Fruit fly (Drosophila melanogaster) whole organism, embryonic: Measurements from ENCODE around the gene CG6126.

Source experiments
- Abd-B ChIP-seq: fragments of 200-800 bp; sonication (Bioruptor generic); optimal IDR thresholded peaks from 2 replicates; lab custom pipeline; 2018; ENCODE audit warnings: missing biosample characterization, mild to moderate bottlenecking, missing genetic modification characterization, moderate library complexity
- Aef1 ChIP-seq: fragments of 200-800 bp; sonication (Bioruptor generic); IDR thresholded peaks from 3 replicates; pipeline ENCODE4 v1.3.6; 2022; ENCODE audit warnings: missing biosample characterization, missing genetic modification characterization
- B-H1 ChIP-seq: fragments of 200-800 bp; sonication (Bioruptor generic); IDR thresholded peaks from 3 replicates; pipeline ENCODE4 v1.3.6; 2022; ENCODE audit warnings: missing biosample characterization, missing genetic modification characterization
- Bdp1 ChIP-seq: fragments of 200-800 bp; sonication (Bioruptor generic); optimal IDR thresholded peaks from 3 replicates; lab custom pipeline; 2016; ENCODE audit warnings: missing biosample characterization, missing genetic modification characterization
- CG11723 ChIP-seq: fragments of 200-800 bp; sonication (Bioruptor generic); optimal IDR thresholded peaks from 2 replicates; lab custom pipeline; 2017; ENCODE audit warnings: missing biosample characterization, mild to moderate bottlenecking, missing genetic modification characterization
- CG12155 ChIP-seq: fragments of 200-800 bp; sonication (Bioruptor generic); optimal IDR thresholded peaks from 3 replicates; lab custom pipeline; 2016; ENCODE audit warnings: missing biosample characterization, missing genetic modification characterization
- CG13287 ChIP-seq: fragments of 200-800 bp; sonication (Bioruptor generic); IDR thresholded peaks from 2 replicates; pipeline ENCODE4 v1.3.6; 2022; ENCODE audit warnings: missing biosample characterization, missing genetic modification characterization; ENCODE audit not compliant: partially characterized antibody
- CG14014 ChIP-seq: fragments of 200-800 bp; sonication (Bioruptor generic); IDR thresholded peaks from 2 replicates; pipeline ENCODE4 v1.3.6; 2022; ENCODE audit warnings: missing biosample characterization, missing genetic modification characterization
- CG14050 ChIP-seq: fragments of 200-800 bp; sonication (Bioruptor generic); IDR thresholded peaks from 3 replicates; pipeline ENCODE4 v1.3.6; 2022; ENCODE audit warnings: missing biosample characterization, missing genetic modification characterization
- CG15696 ChIP-seq: fragments of 200-800 bp; sonication (Bioruptor generic); optimal IDR thresholded peaks from 2 replicates; lab custom pipeline; 2019; ENCODE audit warnings: missing biosample characterization, mild to moderate bottlenecking, missing genetic modification characterization, moderate library complexity
- CG1603 ChIP-seq: fragments of 200-800 bp; sonication (Bioruptor generic); optimal IDR thresholded peaks from 2 replicates; lab custom pipeline; 2019; ENCODE audit warnings: missing biosample characterization, mild to moderate bottlenecking, missing genetic modification characterization, moderate library complexity
- CG1647 ChIP-seq: fragments of 200-800 bp; sonication (Bioruptor generic); optimal IDR thresholded peaks from 3 replicates; lab custom pipeline; 2016; ENCODE audit warnings: missing biosample characterization, missing genetic modification characterization
- CG16863 ChIP-seq: fragments of 200-800 bp; sonication (Bioruptor generic); optimal IDR thresholded peaks from 3 replicates; lab custom pipeline; 2016; ENCODE audit warnings: missing biosample characterization, missing genetic modification characterization
- CG17359 ChIP-seq: fragments of 200-800 bp; sonication (Bioruptor generic); optimal IDR thresholded peaks from 3 replicates; lab custom pipeline; 2018; ENCODE audit warnings: missing biosample characterization, mild to moderate bottlenecking, missing genetic modification characterization, moderate library complexity
- CG17361 ChIP-seq: fragments of 200-800 bp; sonication (Bioruptor generic); IDR thresholded peaks from 3 replicates; pipeline ENCODE4 v1.3.6; 2022; ENCODE audit warnings: missing biosample characterization, missing genetic modification characterization
- CG2120 ChIP-seq: fragments of 200-800 bp; sonication (Bioruptor generic); optimal IDR thresholded peaks from 3 replicates; lab custom pipeline; 2016; ENCODE audit warnings: missing biosample characterization, missing genetic modification characterization
- CG30020 ChIP-seq: fragments of 200-800 bp; optimal IDR thresholded peaks from 2 replicates; lab custom pipeline; 2019; ENCODE audit warnings: missing biosample characterization, mild to moderate bottlenecking, missing genetic modification characterization, moderate library complexity
- CG3065 ChIP-seq: fragments of 200-800 bp; sonication (Bioruptor generic); optimal IDR thresholded peaks from 2 replicates; lab custom pipeline; 2016; ENCODE audit warnings: missing biosample characterization, missing genetic modification characterization
- CG31388 ChIP-seq: fragments of 200-800 bp; sonication (Bioruptor generic); optimal IDR thresholded peaks from 2 replicates; lab custom pipeline; 2016; ENCODE audit warnings: missing biosample characterization, missing genetic modification characterization
- CG3163 ChIP-seq: fragments of 200-800 bp; sonication (Bioruptor generic); optimal IDR thresholded peaks from 3 replicates; lab custom pipeline; 2016; ENCODE audit warnings: missing biosample characterization, missing genetic modification characterization
- CG34376 ChIP-seq: fragments of 200-800 bp; sonication (Bioruptor generic); optimal IDR thresholded peaks from 2 replicates; lab custom pipeline; 2018; ENCODE audit warnings: missing biosample characterization, mild to moderate bottlenecking, missing genetic modification characterization
- CG4424 ChIP-seq: fragments of 200-800 bp; sonication (Bioruptor generic); optimal IDR thresholded peaks from 3 replicates; lab custom pipeline; 2016; ENCODE audit warnings: missing biosample characterization, missing genetic modification characterization
- CG6813 ChIP-seq: fragments of 200-800 bp; sonication (Bioruptor generic); optimal IDR thresholded peaks from 2 replicates; lab custom pipeline; 2017; ENCODE audit warnings: missing biosample characterization, missing genetic modification characterization, mild to moderate bottlenecking, moderate library complexity, missing genetic modification reagents
- CG7357 ChIP-seq: fragments of 200-800 bp; sonication (Bioruptor generic); IDR thresholded peaks from 3 replicates; pipeline ENCODE4 v1.3.6; 2022; ENCODE audit warnings: missing biosample characterization, missing genetic modification characterization
- CG9437 ChIP-seq: fragments of 200-800 bp; sonication (Bioruptor generic); optimal IDR thresholded peaks from 2 replicates; lab custom pipeline; 2018; ENCODE audit warnings: missing biosample characterization, mild to moderate bottlenecking, missing genetic modification characterization
- CTCF ChIP-seq: fragments of 200-800 bp; sonication (Bioruptor generic); optimal IDR thresholded peaks from 2 replicates; lab custom pipeline; 2017; ENCODE audit warnings: missing biosample characterization, mild to moderate bottlenecking, missing genetic modification characterization, moderate library complexity
- CrebB ChIP-seq: fragments of 200-800 bp; sonication (Bioruptor generic); optimal IDR thresholded peaks from 3 replicates; lab custom pipeline; 2018; ENCODE audit warnings: missing biosample characterization, mild to moderate bottlenecking, missing genetic modification characterization
- D19B ChIP-seq: fragments of 200-800 bp; sonication (Bioruptor generic); optimal IDR thresholded peaks from 2 replicates; lab custom pipeline; 2017; ENCODE audit warnings: missing biosample characterization, mild to moderate bottlenecking, missing genetic modification characterization
- E2f1 ChIP-seq: fragments of 200-800 bp; sonication (Bioruptor generic); IDR thresholded peaks from 2 replicates; pipeline ENCODE4 v1.3.6; 2022; ENCODE audit warnings: missing biosample characterization, missing genetic modification characterization
- Fer2 ChIP-seq: fragments of 200-800 bp; sonication (Bioruptor generic); optimal IDR thresholded peaks from 2 replicates; lab custom pipeline; 2018; ENCODE audit warnings: missing biosample characterization, mild to moderate bottlenecking, missing genetic modification characterization, moderate library complexity
- Fer3 ChIP-seq: fragments of 200-800 bp; sonication (Bioruptor generic); optimal IDR thresholded peaks from 2 replicates; lab custom pipeline; 2018; ENCODE audit warnings: missing biosample characterization, mild to moderate bottlenecking, missing genetic modification characterization, moderate library complexity
- GATAe ChIP-seq: fragments of 200-800 bp; sonication (Bioruptor generic); conservative IDR thresholded peaks from 2 replicates; pipeline ENCODE4 v1.3.6; 2022; ENCODE audit warnings: missing biosample characterization, missing genetic modification characterization
- HHEX ChIP-seq: fragments of 200-800 bp; sonication (Bioruptor generic); optimal IDR thresholded peaks from 3 replicates; lab custom pipeline; 2017; ENCODE audit warnings: missing biosample characterization, mild to moderate bottlenecking, missing genetic modification characterization, missing genetic modification reagents
- Max ChIP-seq: fragments of 200-800 bp; sonication (Bioruptor generic); optimal IDR thresholded peaks from 2 replicates; lab custom pipeline; 2016; ENCODE audit warnings: missing biosample characterization, mild to moderate bottlenecking, missing genetic modification characterization
- Nf-YB ChIP-seq: fragments of 200-800 bp; sonication (Bioruptor generic); optimal IDR thresholded peaks from 3 replicates; lab custom pipeline; 2019; ENCODE audit warnings: missing biosample characterization, mild to moderate bottlenecking, missing genetic modification characterization, moderate library complexity
- NfI ChIP-seq: fragments of 200-800 bp; sonication (Bioruptor generic); optimal IDR thresholded peaks from 3 replicates; lab custom pipeline; 2018; ENCODE audit warnings: missing biosample characterization, mild to moderate bottlenecking, missing genetic modification characterization, moderate library complexity
- Sry-β ChIP-seq: fragments of 200-800 bp; sonication (Bioruptor generic); optimal IDR thresholded peaks from 2 replicates; lab custom pipeline; 2018; ENCODE audit warnings: missing biosample characterization, mild to moderate bottlenecking, missing genetic modification characterization, moderate library complexity
- Tbp ChIP-seq: fragments of >200 bp; optimal IDR thresholded peaks from 2 replicates; lab custom pipeline; 2018; ENCODE audit warnings: missing biosample characterization, missing genetic modification characterization
- abd-A ChIP-seq: fragments of 200-800 bp; sonication (Bioruptor generic); optimal IDR thresholded peaks from 3 replicates; lab custom pipeline; 2019; ENCODE audit warnings: missing biosample characterization, mild to moderate bottlenecking, missing genetic modification characterization, moderate library complexity
- crp ChIP-seq, 2 experiments: fragments of 200-800 bp; sonication (Bioruptor generic); optimal IDR thresholded peaks; 2 replicates in 1 of 2; 3 replicates in 1 of 2; lab custom pipeline; 2017; ENCODE audit warnings: missing biosample characterization in 2 of 2, missing genetic modification characterization in 2 of 2, mild to moderate bottlenecking in 1 of 2, moderate library complexity in 1 of 2
- gsb-n ChIP-seq: fragments of 200-800 bp; sonication (Bioruptor generic); optimal IDR thresholded peaks from 3 replicates; lab custom pipeline; 2018; ENCODE audit warnings: missing biosample characterization, mild to moderate bottlenecking, missing genetic modification characterization
- h ChIP-seq: fragments of >200 bp; optimal IDR thresholded peaks from 2 replicates; lab custom pipeline; 2017
- klu ChIP-seq: fragments of 200-800 bp; sonication (Bioruptor generic); IDR thresholded peaks from 2 replicates; pipeline ENCODE4 v1.3.6; 2022; ENCODE audit warnings: missing biosample characterization, missing genetic modification characterization
- pb ChIP-seq: fragments of 200-800 bp; sonication (Bioruptor generic); optimal IDR thresholded peaks from 3 replicates; lab custom pipeline; 2016; ENCODE audit warnings: missing biosample characterization, missing genetic modification characterization
- phol ChIP-seq: fragments of 200-800 bp; sonication (Bioruptor generic); optimal IDR thresholded peaks from 3 replicates; lab custom pipeline; 2018; ENCODE audit warnings: missing biosample characterization, mild to moderate bottlenecking, missing genetic modification characterization, moderate library complexity
- pnt ChIP-seq: fragments of 200-800 bp; sonication (Bioruptor generic); optimal IDR thresholded peaks from 3 replicates; lab custom pipeline; 2016; ENCODE audit warnings: missing biosample characterization, missing genetic modification characterization
- sim ChIP-seq: fragments of 200-800 bp; sonication (Bioruptor generic); IDR thresholded peaks from 2 replicates; pipeline ENCODE4 v1.3.6; 2022; ENCODE audit warnings: missing biosample characterization, missing genetic modification characterization
- sisA ChIP-seq: fragments of 200-800 bp; sonication (Bioruptor generic); IDR thresholded peaks from 2 replicates; pipeline ENCODE4 v1.3.6; 2022; ENCODE audit warnings: missing biosample characterization, missing genetic modification characterization
- sug ChIP-seq: fragments of 200-800 bp; optimal IDR thresholded peaks from 2 replicates; lab custom pipeline; 2019; ENCODE audit warnings: missing biosample characterization, mild to moderate bottlenecking, missing genetic modification characterization, moderate library complexity
- trh ChIP-seq: fragments of 200-800 bp; sonication (Bioruptor generic); optimal IDR thresholded peaks from 2 replicates; lab custom pipeline; 2016; ENCODE audit warnings: missing biosample characterization, missing genetic modification characterization
- yki ChIP-seq: fragments of >200 bp; optimal IDR thresholded peaks from 3 replicates; lab custom pipeline; 2018
- zf30C ChIP-seq: fragments of 200-800 bp; sonication (Bioruptor generic); optimal IDR thresholded peaks from 3 replicates; lab custom pipeline; 2018; ENCODE audit warnings: missing biosample characterization, mild to moderate bottlenecking, missing genetic modification characterization

The CG6126 gene

dm6 chr3R:16157564-16158242, 45.2 kb downstream of the CG6126 start (continued):
- peak; percentile 67; the same call in 2 of the 3 replicates for TF ChIP-seq CG17361 (GFP tag; lab: Robert Waterston, UW)
- peak; percentile 47 for TF ChIP-seq CG34376
- TF ChIP-seq pb (GFP tag; lab: Kevin White, UChicago) = peak; percentile 10
- TF ChIP-seq zf30C (GFP tag; lab: Kevin White, UChicago) = no peak
- TF ChIP-seq klu = no peak
- TF ChIP-seq GATAe (GFP tag; lab: Robert Waterston, UW) = no peak
- TF ChIP-seq CG16863 (GFP tag; lab: Kevin White, UChicago) = no peak
- peak; percentile 30 for TF ChIP-seq Fer3 (tag; lab: Kevin White, UChicago)
- TF ChIP-seq CG15696 (tag; lab: Kevin White, UChicago) = no peak
- TF ChIP-seq h (lab: Kevin White, UChicago) = no peak
- no peak for TF ChIP-seq Bdp1 (GFP tag; lab: Kevin White, UChicago)
- TF ChIP-seq Tbp = no peak
- TF ChIP-seq gsb-n (tag; lab: Kevin White, UChicago) = no peak
- TF ChIP-seq CG4424 (GFP tag; lab: Kevin White, UChicago) = peak; percentile 36
- TF ChIP-seq CTCF (GFP tag; lab: Kevin White, UChicago) = no peak
- TF ChIP-seq CG3065 (GFP tag; lab: Kevin White, UChicago) = no peak
- TF ChIP-seq CG2120 (GFP tag; lab: Kevin White, UChicago) = peak; percentile 58
- TF ChIP-seq CG14014 (GFP tag; lab: Robert Waterston, UW) = no peak
- TF ChIP-seq CG30020 (tag; lab: Kevin White, UChicago) = no peak
- TF ChIP-seq CG7357 (GFP tag; lab: Robert Waterston, UW) = no peak
- TF ChIP-seq Fer2 (tag; lab: Kevin White, UChicago) = no peak
- peak; percentile 58 for TF ChIP-seq CG13287 (GFP tag; lab: Robert Waterston, UW)
- TF ChIP-seq D19B = no peak
- TF ChIP-seq pnt (GFP tag; lab: Kevin White, UChicago) = no peak
- TF ChIP-seq HHEX (GFP tag; lab: Kevin White, UChicago) = peak; percentile 24
- TF ChIP-seq CrebB = no peak
- TF ChIP-seq CG31388 (GFP tag; lab: Kevin White, UChicago) = no peak
- TF ChIP-seq Abd-B = no peak
- TF ChIP-seq CG11723 (GFP tag; lab: Kevin White, UChicago) = no peak
- TF ChIP-seq trh (GFP tag; lab: Kevin White, UChicago) = no peak
- no peak for TF ChIP-seq CG6813 (GFP tag; lab: Kevin White, UChicago)
- peak; percentile 54 for TF ChIP-seq sug
- TF ChIP-seq CG12155 (GFP tag; lab: Kevin White, UChicago) = no peak
- peak; percentile 98 for TF ChIP-seq CG3163 (GFP tag; lab: Kevin White, UChicago)
- peak; percentile 61 for TF ChIP-seq CG9437 (GFP tag; lab: Kevin White, UChicago)
- TF ChIP-seq CG1603 = no peak
- TF ChIP-seq CG17359 (tag; lab: Kevin White, UChicago) = peak; percentile 47
- TF ChIP-seq NfI (GFP tag; lab: Kevin White, UChicago) = peak; percentile 7
- no peak for TF ChIP-seq CG1647 (GFP tag; lab: Kevin White, UChicago)
- no peak for TF ChIP-seq CG14050 (GFP tag; lab: Robert Waterston, UW)
- TF ChIP-seq phol = peak; percentile 40
- peak; percentile 28; the same call in 1 of the 3 replicates for TF ChIP-seq B-H1 (GFP tag; lab: Robert Waterston, UW)
- peak; percentile 54 for TF ChIP-seq abd-A
- peak; percentile 32; the same call in 1 of the 3 replicates for TF ChIP-seq Aef1 (GFP tag; lab: Robert Waterston, UW)
- TF ChIP-seq E2f1 (GFP tag; lab: Robert Waterston, UW) = peak; percentile 37; the same call in 1 of the 2 replicates
- TF ChIP-seq Sry-β = no peak
- TF ChIP-seq sim (GFP tag; lab: Robert Waterston, UW) = no peak
- no peak for TF ChIP-seq crp (GFP tag; optimal IDR thresholded peaks at IDR 0.05; lab: Kevin White, UChicago)
- peak; percentile 35 for TF ChIP-seq Nf-YB (GFP tag; lab: Kevin White, UChicago)
- no peak for TF ChIP-seq yki (lab: Kevin White, UChicago)
- peak; percentile 29 for TF ChIP-seq Max (GFP tag; lab: Kevin White, UChicago)
- no peak for TF ChIP-seq sisA
